Fruit fly (Drosophila melanogaster) whole organism, prepupa: Measurements from ENCODE around the gene RNF220.
A peak's percentile ranks its signal among the peaks of the same experiment; 100 is the strongest.

Experiments used
- Blimp-1 ChIP-seq: fragments of 200-800 bp; sonication (Bioruptor generic); optimal IDR thresholded peaks from 3 replicates; lab custom pipeline; 2017; ENCODE audit warnings: missing biosample characterization, missing genetic modification characterization, mild to moderate bottlenecking, moderate library complexity, missing genetic modification reagents
- CG10669 ChIP-seq: fragments of 200-800 bp; sonication (Bioruptor generic); optimal IDR thresholded peaks from 3 replicates; lab custom pipeline; 2018; ENCODE audit warnings: missing biosample characterization, mild to moderate bottlenecking, missing genetic modification characterization, moderate library complexity
- CG11294 ChIP-seq: fragments of 200-800 bp; sonication (Bioruptor generic); IDR thresholded peaks from 2 replicates; pipeline ENCODE4 v1.3.6; 2022; ENCODE audit warnings: missing biosample characterization, missing genetic modification characterization
- CG1621 ChIP-seq: fragments of 200-800 bp; sonication (Bioruptor generic); optimal IDR thresholded peaks from 3 replicates; lab custom pipeline; 2018; ENCODE audit warnings: missing biosample characterization, mild to moderate bottlenecking, missing genetic modification characterization
- CG16779 ChIP-seq: fragments of 200-800 bp; sonication (Bioruptor generic); optimal IDR thresholded peaks from 3 replicates; lab custom pipeline; 2017; ENCODE audit warnings: missing biosample characterization, mild to moderate bottlenecking, missing genetic modification characterization
- CG3032 ChIP-seq: fragments of 200-800 bp; optimal IDR thresholded peaks from 2 replicates; lab custom pipeline; 2019; ENCODE audit warnings: missing biosample characterization, mild to moderate bottlenecking, missing genetic modification characterization, moderate library complexity
- CG31627 ChIP-seq: fragments of 200-800 bp; sonication (Bioruptor generic); optimal IDR thresholded peaks from 3 replicates; lab custom pipeline; 2016; ENCODE audit warnings: missing biosample characterization, missing genetic modification characterization
- CG32006 ChIP-seq: fragments of 200-800 bp; sonication (Bioruptor generic); optimal IDR thresholded peaks from 3 replicates; lab custom pipeline; 2017; ENCODE audit warnings: missing biosample characterization, mild to moderate bottlenecking, missing genetic modification characterization
- CG34406 ChIP-seq: fragments of 200-800 bp; sonication (Bioruptor generic); optimal IDR thresholded peaks from 3 replicates; lab custom pipeline; 2016; ENCODE audit warnings: missing biosample characterization, missing genetic modification characterization
- CG6163 ChIP-seq: fragments of 200-800 bp; sonication (Bioruptor generic); IDR thresholded peaks from 3 replicates; pipeline ENCODE4 v1.3.6; 2022; ENCODE audit warnings: missing biosample characterization, missing genetic modification characterization
- CG6276 ChIP-seq: fragments of 200-800 bp; sonication (Bioruptor generic); optimal IDR thresholded peaks from 2 replicates; lab custom pipeline; 2017; ENCODE audit warnings: missing biosample characterization, mild to moderate bottlenecking, missing genetic modification characterization
- CG6808 ChIP-seq: fragments of 200-800 bp; sonication (Bioruptor generic); optimal IDR thresholded peaks from 3 replicates; lab custom pipeline; 2017; ENCODE audit warnings: missing biosample characterization, missing genetic modification characterization, mild to moderate bottlenecking, moderate library complexity, missing genetic modification reagents
- CG6854 ChIP-seq: fragments of 200-800 bp; sonication (Bioruptor generic); optimal IDR thresholded peaks from 2 replicates; lab custom pipeline; 2017; ENCODE audit warnings: missing biosample characterization, mild to moderate bottlenecking, missing genetic modification characterization
- CG7368 ChIP-seq: fragments of 200-800 bp; sonication (Bioruptor generic); optimal IDR thresholded peaks from 3 replicates; lab custom pipeline; 2016; ENCODE audit warnings: missing biosample characterization, missing genetic modification characterization
- CG8119 ChIP-seq: fragments of 200-800 bp; sonication (Bioruptor generic); IDR thresholded peaks from 3 replicates; pipeline ENCODE4 v1.3.6; 2022; ENCODE audit warnings: missing biosample characterization, missing genetic modification characterization
- CG8319 ChIP-seq: fragments of 200-800 bp; sonication (Bioruptor generic); optimal IDR thresholded peaks from 3 replicates; lab custom pipeline; 2016; ENCODE audit warnings: missing biosample characterization, missing genetic modification characterization
- CG8632 ChIP-seq: fragments of 200-800 bp; sonication (Bioruptor generic); optimal IDR thresholded peaks from 3 replicates; lab custom pipeline; 2016; ENCODE audit warnings: missing biosample characterization, missing genetic modification characterization
- Eip75B ChIP-seq: fragments of 200-800 bp; sonication (Bioruptor generic); optimal IDR thresholded peaks from 3 replicates; lab custom pipeline; 2016; ENCODE audit warnings: missing biosample characterization, missing genetic modification characterization
- Eip93F ChIP-seq: fragments of 200-800 bp; sonication (Bioruptor generic); optimal IDR thresholded peaks from 2 replicates; lab custom pipeline; 2016; ENCODE audit warnings: missing biosample characterization, mild to moderate bottlenecking, missing genetic modification characterization
- Gug ChIP-seq: fragments of 200-800 bp; sonication (Bioruptor generic); IDR thresholded peaks from 2 replicates; pipeline ENCODE4 v1.3.6; 2022; ENCODE audit warnings: missing biosample characterization, missing genetic modification characterization
- Hr38 ChIP-seq: sonication (Bioruptor generic); optimal IDR thresholded peaks from 2 replicates; lab custom pipeline; 2016; ENCODE audit warnings: missing biosample characterization, missing genetic modification characterization
- Hr39 ChIP-seq: fragments of 200-800 bp; sonication (Bioruptor generic); optimal IDR thresholded peaks from 2 replicates; lab custom pipeline; 2016; ENCODE audit warnings: missing biosample characterization, missing genetic modification characterization
- Hr4 ChIP-seq: fragments of 200-800 bp; sonication (Bioruptor generic); optimal IDR thresholded peaks from 3 replicates; lab custom pipeline; 2016; ENCODE audit warnings: missing biosample characterization, missing genetic modification characterization
- Lpt ChIP-seq: fragments of 200-800 bp; sonication (Bioruptor generic); optimal IDR thresholded peaks from 3 replicates; lab custom pipeline; 2016; ENCODE audit warnings: missing biosample characterization, missing genetic modification characterization
- Met ChIP-seq: fragments of 200-800 bp; sonication (Bioruptor generic); optimal IDR thresholded peaks from 3 replicates; lab custom pipeline; 2016; ENCODE audit warnings: missing biosample characterization, missing genetic modification characterization
- OdsH ChIP-seq: fragments of 200-800 bp; sonication (Bioruptor generic); optimal IDR thresholded peaks from 3 replicates; lab custom pipeline; 2016; ENCODE audit warnings: missing biosample characterization, missing genetic modification characterization
- Sox102F ChIP-seq: fragments of 200-800 bp; sonication (Bioruptor generic); optimal IDR thresholded peaks from 2 replicates; lab custom pipeline; 2016; ENCODE audit warnings: missing biosample characterization, mild to moderate bottlenecking, missing genetic modification characterization
- Sox14 ChIP-seq: fragments of 200-800 bp; sonication (Bioruptor generic); optimal IDR thresholded peaks from 3 replicates; lab custom pipeline; 2016; ENCODE audit warnings: missing biosample characterization, missing genetic modification characterization
- acj6 ChIP-seq: fragments of 200-800 bp; sonication (Bioruptor generic); optimal IDR thresholded peaks from 3 replicates; lab custom pipeline; 2016; ENCODE audit warnings: missing biosample characterization, missing genetic modification characterization
- cyc ChIP-seq: fragments of 200-800 bp; sonication (Bioruptor generic); optimal IDR thresholded peaks from 3 replicates; lab custom pipeline; 2016; ENCODE audit warnings: missing biosample characterization, missing genetic modification characterization
- dac ChIP-seq: fragments of 200-800 bp; sonication (Bioruptor generic); optimal IDR thresholded peaks from 2 replicates; lab custom pipeline; 2017; ENCODE audit warnings: missing biosample characterization, mild to moderate bottlenecking, missing genetic modification characterization
- dsx ChIP-seq: fragments of 200-800 bp; optimal IDR thresholded peaks from 3 replicates; lab custom pipeline; 2019; ENCODE audit warnings: missing biosample characterization, mild to moderate bottlenecking, missing genetic modification characterization, moderate library complexity; ENCODE audit not compliant: poor library complexity, severe bottlenecking
- eg ChIP-seq: fragments of 200-800 bp; sonication (Bioruptor generic); IDR thresholded peaks from 3 replicates; pipeline ENCODE4 v1.3.6; 2022; ENCODE audit warnings: missing biosample characterization, missing genetic modification characterization
- fd85E ChIP-seq: fragments of 200-800 bp; sonication (Bioruptor generic); optimal IDR thresholded peaks from 3 replicates; lab custom pipeline; 2016; ENCODE audit warnings: missing biosample characterization, missing genetic modification characterization
- fkh ChIP-seq: fragments of 200-800 bp; sonication (Bioruptor generic); optimal IDR thresholded peaks from 3 replicates; lab custom pipeline; 2017; ENCODE audit warnings: missing biosample characterization, mild to moderate bottlenecking, missing genetic modification characterization, moderate library complexity
- lz ChIP-seq: fragments of 200-800 bp; sonication (Bioruptor generic); optimal IDR thresholded peaks from 3 replicates; lab custom pipeline; 2016; ENCODE audit warnings: missing biosample characterization, missing genetic modification characterization
- pdm3 ChIP-seq: fragments of 200-800 bp; sonication (Bioruptor generic); optimal IDR thresholded peaks from 3 replicates; lab custom pipeline; 2016; ENCODE audit warnings: missing biosample characterization, missing genetic modification characterization
- salr ChIP-seq, 2 experiments: fragments of 200-800 bp; sonication (Bioruptor generic); optimal IDR thresholded peaks; 3 replicates each; lab custom pipeline; 2016 to 2018; ENCODE audit warnings: missing biosample characterization in 2 of 2, missing genetic modification characterization in 2 of 2, mild to moderate bottlenecking in 1 of 2
- spab ChIP-seq: fragments of 200-800 bp; sonication (Bioruptor generic); optimal IDR thresholded peaks from 2 replicates; lab custom pipeline; 2017; ENCODE audit warnings: missing biosample characterization, mild to moderate bottlenecking, missing genetic modification characterization, missing genetic modification reagents
- ss ChIP-seq, 2 experiments: fragments of 200-800 bp; sonication (Bioruptor generic); optimal IDR thresholded peaks; 2 replicates in 1 of 2; 3 replicates in 1 of 2; lab custom pipeline; 2017 to 2018; ENCODE audit warnings: mild to moderate bottlenecking in 2 of 2, missing biosample characterization in 2 of 2, missing genetic modification characterization in 2 of 2, moderate library complexity in 1 of 2
- svp ChIP-seq: fragments of 200-800 bp; sonication (Bioruptor generic); peaks from one replicate; lab custom pipeline; 2016; ENCODE audit warnings: missing biosample characterization, missing genetic modification characterization
- topi ChIP-seq: fragments of 200-800 bp; sonication (Bioruptor generic); optimal IDR thresholded peaks from 3 replicates; lab custom pipeline; 2016; ENCODE audit warnings: missing biosample characterization, missing genetic modification characterization
- vri ChIP-seq: fragments of 200-800 bp; sonication (Bioruptor generic); optimal IDR thresholded peaks from 3 replicates; lab custom pipeline; 2016; ENCODE audit warnings: missing biosample characterization, mild to moderate bottlenecking, missing genetic modification characterization

RNF220 gene

DNA sequence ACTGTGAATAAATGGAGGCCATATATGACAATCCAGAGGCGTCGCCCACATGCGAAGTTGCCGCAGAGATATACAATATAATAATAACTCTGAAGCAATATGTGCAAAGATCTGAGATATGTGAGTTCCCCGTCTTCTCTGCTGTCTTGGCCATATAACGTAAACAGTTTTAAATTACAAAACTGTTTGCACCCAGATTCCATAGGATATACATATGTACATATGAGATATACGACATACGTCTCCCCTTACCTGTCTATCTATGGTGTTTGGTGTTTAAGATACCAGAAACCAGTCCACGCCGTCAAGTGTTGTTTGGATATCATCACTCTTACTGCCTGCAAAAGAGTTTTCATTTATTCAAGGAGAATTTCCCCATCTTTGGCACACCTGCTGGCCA is 30.1 kb upstream of the RNF220 start:
- TF ChIP-seq CG16779 (tag; lab: Kevin White, UChicago) = no peak
- 0 out of 3 replicates have a peak, but pooled peaks have one; percentile 17 for TF ChIP-seq eg (GFP tag; lab: Robert Waterston, UW)
- peak; percentile 71 for TF ChIP-seq fkh (GFP tag; lab: Kevin White, UChicago)

DNA sequence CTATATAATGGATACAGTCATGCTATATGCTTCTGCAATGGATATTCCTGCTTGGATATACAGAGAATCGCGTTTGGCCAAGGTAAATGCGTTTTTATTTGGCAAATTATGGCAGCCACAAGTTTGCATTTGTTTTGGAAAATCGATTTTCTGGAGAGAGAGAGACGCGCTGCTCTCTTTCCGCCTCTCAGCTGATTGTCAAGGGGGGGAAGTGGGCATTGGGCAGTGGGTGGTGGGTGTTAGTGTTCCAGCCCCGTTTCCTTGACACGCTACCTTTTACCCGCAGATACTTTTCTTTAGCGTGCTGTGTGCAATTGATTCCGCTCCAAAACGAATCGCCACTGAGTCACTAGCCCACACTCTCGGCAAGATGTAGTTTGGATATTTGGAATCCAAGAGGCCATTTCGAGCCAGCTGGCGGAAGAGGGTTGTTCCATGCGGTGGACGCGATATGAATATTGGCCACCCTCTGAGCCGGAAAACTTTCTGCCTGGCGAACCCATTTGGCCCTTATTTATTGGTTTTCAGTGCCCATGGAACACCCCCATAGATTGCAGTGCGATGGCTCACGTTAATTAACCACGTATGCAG is 29.1 kb upstream of the RNF220 start:
- TF ChIP-seq CG3032 = no peak
- no peak for TF ChIP-seq CG7368 (GFP tag; lab: Kevin White, UChicago)
- TF ChIP-seq CG1621 (tag; lab: Kevin White, UChicago) = no peak
- no peak for TF ChIP-seq vri
- TF ChIP-seq eg (GFP tag; lab: Robert Waterston, UW) = 0 out of 3 replicates have a peak, but pooled peaks have one; percentile 11
- TF ChIP-seq dsx (GFP tag; lab: Kevin White, UChicago) = no peak
- no peak for TF ChIP-seq Sox102F (GFP tag; lab: Kevin White, UChicago)

DNA sequence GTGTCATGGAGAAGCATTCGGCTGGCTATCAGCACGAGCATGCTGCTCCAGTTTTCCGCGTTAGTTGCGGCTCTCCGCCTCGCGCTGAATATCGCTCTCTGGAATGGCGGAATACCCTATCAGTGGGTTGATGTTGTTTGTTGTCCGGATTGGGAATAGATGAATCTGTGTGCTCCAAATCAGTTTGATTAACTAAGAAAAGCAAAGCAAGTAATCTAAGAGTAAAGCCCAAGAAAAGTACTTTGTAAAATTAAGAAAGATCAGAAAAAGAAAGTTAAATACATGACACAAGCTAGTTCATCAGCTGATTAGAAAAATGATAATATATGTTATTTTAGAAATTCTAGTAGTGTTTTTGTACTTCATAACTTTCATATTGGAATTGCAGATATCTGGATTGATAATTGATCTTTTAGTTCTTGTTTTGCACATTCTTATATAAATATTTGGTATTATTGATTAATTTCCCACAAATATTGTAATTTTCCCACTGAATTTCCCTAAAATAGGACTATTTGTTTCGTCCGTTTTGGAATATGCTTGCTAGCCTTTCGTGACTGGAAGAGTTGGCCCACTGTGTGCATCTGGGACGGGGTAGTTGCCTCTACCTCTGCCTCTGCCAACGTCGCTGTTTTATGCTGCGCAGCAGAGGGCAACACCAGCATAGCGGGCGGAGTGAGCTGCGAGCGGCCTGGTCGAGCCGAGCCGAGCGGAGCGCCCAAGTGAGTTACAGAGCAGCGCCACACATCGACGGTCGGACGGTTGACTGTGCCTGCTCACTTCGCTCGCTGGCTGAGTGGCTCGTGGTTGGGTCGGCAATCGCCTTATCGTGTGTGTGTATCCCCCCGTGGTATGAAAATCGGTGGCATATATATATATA is 27.9 kb upstream of the RNF220 start:
- TF ChIP-seq Gug (GFP tag; lab: Robert Waterston, UW) = 0 out of 2 replicates have a peak, but pooled peaks have one; percentile 22
- TF ChIP-seq fkh (GFP tag; lab: Kevin White, UChicago) = no peak
- no peak for TF ChIP-seq CG34406
- TF ChIP-seq CG1621 (tag; lab: Kevin White, UChicago) = no peak
- peak; percentile 68 for TF ChIP-seq svp (GFP tag; lab: Kevin White, UChicago)
- TF ChIP-seq Blimp-1 (GFP tag; lab: Kevin White, UChicago) = no peak
- no peak for TF ChIP-seq cyc
- no peak for TF ChIP-seq Hr38
- no peak; the same call in 2 of the 3 replicates for TF ChIP-seq CG8119 (GFP tag; lab: Robert Waterston, UW)
- peak; percentile 77 for TF ChIP-seq CG32006 (GFP tag; lab: Kevin White, UChicago)
- TF ChIP-seq topi (GFP tag; lab: Kevin White, UChicago) = no peak
- TF ChIP-seq CG7368 (GFP tag; lab: Kevin White, UChicago) = no peak
- no peak for TF ChIP-seq CG3032
- TF ChIP-seq Hr39 (GFP tag; lab: Kevin White, UChicago) = no peak
- TF ChIP-seq CG6276 (GFP tag; lab: Kevin White, UChicago) = peak; percentile 55
- no peak for TF ChIP-seq pdm3 (GFP tag; lab: Kevin White, UChicago)
- no peak for TF ChIP-seq spab
- TF ChIP-seq eg (GFP tag; lab: Robert Waterston, UW) = peak; percentile 56; the same call in 2 of the 3 replicates
- no peak for TF ChIP-seq CG8319 (GFP tag; lab: Kevin White, UChicago)
- no peak for TF ChIP-seq CG6808 (GFP tag; lab: Kevin White, UChicago)
- TF ChIP-seq Sox102F (GFP tag; lab: Kevin White, UChicago) = no peak
- TF ChIP-seq ss (GFP tag; optimal IDR thresholded peaks at IDR 0.05; lab: Kevin White, UChicago) = no peak
- TF ChIP-seq dac (GFP tag; lab: Kevin White, UChicago) = peak; percentile 10
- no peak for TF ChIP-seq lz (GFP tag; lab: Kevin White, UChicago)
- TF ChIP-seq fd85E (GFP tag; lab: Kevin White, UChicago) = no peak
- TF ChIP-seq CG10669 (GFP tag; lab: Kevin White, UChicago) = no peak
- peak in 1 of 2 experiments; percentile 60 for TF ChIP-seq salr (GFP tag; optimal IDR thresholded peaks at IDR 0.05; lab: Kevin White, UChicago)
- TF ChIP-seq Lpt (GFP tag; lab: Kevin White, UChicago) = no peak
- peak; percentile 28 for TF ChIP-seq OdsH (GFP tag; lab: Kevin White, UChicago)
- TF ChIP-seq Sox14 (GFP tag; lab: Kevin White, UChicago) = no peak
- TF ChIP-seq CG31627 (GFP tag; lab: Kevin White, UChicago) = no peak
- TF ChIP-seq Eip75B (GFP tag; lab: Kevin White, UChicago) = peak; percentile 16
- no peak for TF ChIP-seq CG8632 (GFP tag; lab: Kevin White, UChicago)
- TF ChIP-seq Eip93F (GFP tag; lab: Kevin White, UChicago) = no peak
- peak; percentile 13; the same call in 1 of the 2 replicates for TF ChIP-seq CG11294 (GFP tag; lab: Robert Waterston, UW)
- no peak for TF ChIP-seq acj6 (GFP tag; lab: Kevin White, UChicago)
- TF ChIP-seq Met (GFP tag; lab: Kevin White, UChicago) = no peak
- TF ChIP-seq Hr4 (GFP tag; lab: Kevin White, UChicago) = peak; percentile 42
- TF ChIP-seq vri = no peak
- no peak for TF ChIP-seq CG6854 (GFP tag; lab: Kevin White, UChicago)
- TF ChIP-seq CG6163 (GFP tag; lab: Robert Waterston, UW) = peak; percentile 68
